Worm (Caenorhabditis elegans) whole organism, L3 larva: ENCODE data around the gene far-4.

Experiments
- R02D3.7 ChIP-seq: fragments of 150-350 bp; optimal IDR thresholded peaks from 2 replicates; lab custom pipeline; 2014; ENCODE audit warnings: missing biosample characterization, missing genetic modification characterization
- ZK546.5 ChIP-seq: sonication (generic microtip); optimal IDR thresholded peaks from 2 replicates; lab custom pipeline; 2017; ENCODE audit warnings: missing biosample characterization, missing genetic modification characterization
- aly-2 ChIP-seq: fragments of 150-350 bp; optimal IDR thresholded peaks from 2 replicates; lab custom pipeline; 2014; ENCODE audit warnings: missing biosample characterization, missing genetic modification characterization
- ama-1 ChIP-seq: fragments of 150-350 bp; optimal IDR thresholded peaks from 2 replicates; lab custom pipeline; 2018
- ceh-16 ChIP-seq: sonication (generic microtip); optimal IDR thresholded peaks from 2 replicates; lab custom pipeline; 2017; ENCODE audit warnings: missing biosample characterization, missing genetic modification characterization
- ceh-28 ChIP-seq: fragments of 150-350 bp; optimal IDR thresholded peaks from 2 replicates; lab custom pipeline; 2014; ENCODE audit warnings: missing biosample characterization, missing genetic modification reagents, missing genetic modification characterization
- ceh-82 ChIP-seq: fragments of 150-350 bp; optimal IDR thresholded peaks from 2 replicates; lab custom pipeline; 2014; ENCODE audit warnings: missing biosample characterization, missing genetic modification characterization
- ceh-9 ChIP-seq: sonication (generic microtip); optimal IDR thresholded peaks from 2 replicates; lab custom pipeline; 2018; ENCODE audit warnings: missing biosample characterization, missing genetic modification characterization
- daf-12 ChIP-seq: fragments of 150-350 bp; optimal IDR thresholded peaks from 2 replicates; lab custom pipeline; 2014; ENCODE audit warnings: missing biosample characterization, missing genetic modification reagents, missing genetic modification characterization
- egl-5 ChIP-seq: fragments of 150-350 bp; optimal IDR thresholded peaks from 2 replicates; lab custom pipeline; 2017; ENCODE audit warnings: missing biosample characterization, missing genetic modification reagents, missing genetic modification characterization, inconsistent platforms
- elt-1 ChIP-seq: fragments of 150-350 bp; optimal IDR thresholded peaks from 2 replicates; lab custom pipeline; 2014; ENCODE audit warnings: missing biosample characterization, missing genetic modification characterization
- elt-2 ChIP-seq: sonication (generic microtip); optimal IDR thresholded peaks from 2 replicates; lab custom pipeline; 2016; ENCODE audit warnings: missing genetic modification reagents, mild to moderate bottlenecking, missing genetic modification characterization, missing compliant biosample characterization
- elt-3 ChIP-seq, 3 experiments: fragments of 150-350 bp in 1 of 3; sonication (generic microtip) in 2 of 3; optimal IDR thresholded peaks; 2 replicates in 2 of 3; 4 replicates in 1 of 3; lab custom pipeline; 2014 to 2017; ENCODE audit warnings: missing biosample characterization in 3 of 3, missing genetic modification characterization in 3 of 3
- fkh-10 ChIP-seq: sonication (generic microtip); optimal IDR thresholded peaks from 2 replicates; lab custom pipeline; 2017; ENCODE audit warnings: missing biosample characterization, missing genetic modification reagents, missing genetic modification characterization
- fkh-2 ChIP-seq: fragments of 150-350 bp; optimal IDR thresholded peaks from 2 replicates; lab custom pipeline; 2014; ENCODE audit warnings: missing biosample characterization, missing genetic modification reagents, missing genetic modification characterization
- fos-1 ChIP-seq: fragments of 150-350 bp; optimal IDR thresholded peaks from 2 replicates; lab custom pipeline; 2014; ENCODE audit warnings: missing biosample characterization, missing genetic modification characterization
- hmg-11 ChIP-seq: sonication (generic microtip); optimal IDR thresholded peaks from 2 replicates; lab custom pipeline; 2016; ENCODE audit warnings: missing genetic modification characterization, missing compliant biosample characterization
- jun-1 ChIP-seq: fragments of 150-350 bp; optimal IDR thresholded peaks from 2 replicates; lab custom pipeline; 2014; ENCODE audit warnings: missing biosample characterization, missing genetic modification reagents, missing genetic modification characterization
- lin-15B ChIP-seq: fragments of 150-350 bp; optimal IDR thresholded peaks from 2 replicates; lab custom pipeline; 2014; ENCODE audit warnings: missing biosample characterization, missing genetic modification characterization
- lsy-12 ChIP-seq: sonication (generic microtip); optimal IDR thresholded peaks from 2 replicates; lab custom pipeline; 2016; ENCODE audit warnings: mild to moderate bottlenecking, missing genetic modification characterization, missing compliant biosample characterization
- mdl-1 ChIP-seq: fragments of 150-350 bp; optimal IDR thresholded peaks from 2 replicates; lab custom pipeline; 2014; ENCODE audit warnings: missing biosample characterization, missing genetic modification characterization
- mml-1 ChIP-seq: fragments of 150-350 bp; sonication (generic microtip); optimal IDR thresholded peaks from 3 replicates; lab custom pipeline; 2014; ENCODE audit warnings: missing biosample characterization, missing genetic modification characterization
- nfya-1 ChIP-seq: sonication (generic microtip); optimal IDR thresholded peaks from 2 replicates; lab custom pipeline; 2017; ENCODE audit warnings: missing genetic modification characterization, mild to moderate bottlenecking, missing compliant biosample characterization, antibody characterized with exemption, moderate library complexity; ENCODE audit not compliant: insufficient read depth
- nhr-11 ChIP-seq: fragments of 150-350 bp; optimal IDR thresholded peaks from 2 replicates; lab custom pipeline; 2014; ENCODE audit warnings: missing biosample characterization, missing genetic modification characterization
- nhr-12 ChIP-seq: fragments of 150-350 bp; optimal IDR thresholded peaks from 2 replicates; lab custom pipeline; 2014; ENCODE audit warnings: missing biosample characterization, missing genetic modification characterization
- nhr-23 ChIP-seq: fragments of 150-350 bp; optimal IDR thresholded peaks from 2 replicates; lab custom pipeline; 2014; ENCODE audit warnings: missing biosample characterization, missing genetic modification reagents, missing genetic modification characterization
- nhr-237 ChIP-seq: fragments of 150-350 bp; optimal IDR thresholded peaks from 2 replicates; lab custom pipeline; 2014; ENCODE audit warnings: missing biosample characterization, missing genetic modification characterization
- nhr-25 ChIP-seq: sonication (generic microtip); optimal IDR thresholded peaks from 2 replicates; lab custom pipeline; 2017; ENCODE audit warnings: missing biosample characterization, missing genetic modification characterization
- nhr-28 ChIP-seq: fragments of 150-350 bp; optimal IDR thresholded peaks from 2 replicates; lab custom pipeline; 2014; ENCODE audit warnings: missing biosample characterization, missing genetic modification characterization
- nhr-67 ChIP-seq: fragments of 150-350 bp; optimal IDR thresholded peaks from 2 replicates; lab custom pipeline; 2014; ENCODE audit warnings: missing biosample characterization, missing genetic modification characterization
- nhr-76 ChIP-seq: fragments of 150-350 bp; sonication (generic microtip); optimal IDR thresholded peaks from 5 replicates; lab custom pipeline; 2014; ENCODE audit warnings: missing biosample characterization, missing genetic modification characterization
- pha-4 ChIP-seq: fragments of 150-350 bp; optimal IDR thresholded peaks from 2 replicates; lab custom pipeline; 2014; ENCODE audit warnings: missing biosample characterization, missing genetic modification reagents, missing genetic modification characterization
- pqm-1 ChIP-seq: fragments of 150-350 bp; optimal IDR thresholded peaks from 2 replicates; lab custom pipeline; 2017; ENCODE audit warnings: missing biosample characterization, missing genetic modification characterization, inconsistent platforms
- sea-2 ChIP-seq: fragments of 150-350 bp; sonication (generic microtip); optimal IDR thresholded peaks from 4 replicates; lab custom pipeline; 2014; ENCODE audit warnings: missing biosample characterization, missing genetic modification reagents, missing genetic modification characterization
- snpc-4 ChIP-seq: fragments of 150-350 bp; optimal IDR thresholded peaks from 2 replicates; lab custom pipeline; 2014; ENCODE audit warnings: missing biosample characterization, missing genetic modification characterization
- unc-39 ChIP-seq: sonication (generic microtip); optimal IDR thresholded peaks from 4 replicates; lab custom pipeline; 2017; ENCODE audit warnings: missing biosample characterization, missing genetic modification characterization
- unc-62 ChIP-seq: fragments of 150-350 bp; sonication (generic microtip); optimal IDR thresholded peaks from 4 replicates; lab custom pipeline; 2014; ENCODE audit warnings: missing biosample characterization, missing genetic modification reagents, missing genetic modification characterization
- zag-1 ChIP-seq: fragments of 150-350 bp; optimal IDR thresholded peaks from 2 replicates; lab custom pipeline; 2014; ENCODE audit warnings: missing biosample characterization, missing genetic modification characterization
- ztf-11 ChIP-seq: fragments of 150-350 bp; optimal IDR thresholded peaks from 2 replicates; lab custom pipeline; 2014; ENCODE audit warnings: missing biosample characterization, missing genetic modification characterization

far-4 gene

DNA sequence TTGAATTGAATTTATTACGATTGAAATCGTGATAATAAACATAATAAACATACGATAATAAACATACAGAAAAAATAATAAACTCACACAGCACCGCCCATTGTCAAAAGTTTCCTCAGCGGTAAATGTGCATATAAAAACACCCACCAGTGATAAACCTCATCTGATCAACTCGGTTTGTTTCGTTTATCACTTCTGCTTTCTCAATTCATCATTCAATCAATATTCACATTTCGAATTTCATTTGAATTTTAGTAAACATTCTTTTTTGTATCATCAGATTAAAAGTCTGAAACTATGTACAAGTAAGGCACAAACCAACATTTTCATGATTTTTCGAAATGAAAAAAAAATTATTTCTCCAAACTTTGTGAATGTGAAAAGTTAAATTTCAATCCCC is 13.7 kb upstream of the far-4 start, which contains the start of gene try-10:
try-10 (minus strand) TSS at position 101 of the 400 bp plus-strand sequence.
- TF ChIP-seq hmg-11 (tag; lab: Kevin White, UChicago): no peak
- no peak for TF ChIP-seq zag-1 (tag; lab: Kevin White, UChicago)
- no peak for TF ChIP-seq nhr-76 (tag; lab: Kevin White, UChicago)
- TF ChIP-seq pqm-1 (tag; lab: Kevin White, UChicago): no peak

DNA sequence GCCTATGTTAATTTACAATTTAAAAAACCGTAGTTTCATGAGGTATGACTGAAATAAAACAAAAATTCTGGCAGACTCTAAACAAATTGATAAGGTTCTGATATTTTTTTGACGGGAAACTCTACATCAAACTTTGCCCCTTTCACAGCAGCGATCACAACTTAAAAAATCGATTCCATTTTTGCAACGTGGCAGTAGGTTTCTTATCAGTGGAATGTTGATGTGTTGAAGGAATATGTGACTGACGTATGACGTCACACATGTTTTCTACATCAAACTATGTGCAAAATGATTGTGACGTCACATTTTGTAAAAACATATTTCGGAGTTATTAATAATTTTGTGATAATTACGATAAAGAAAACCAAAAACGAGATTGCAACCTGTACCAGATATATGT is 12.4 kb upstream of the far-4 start:
- TF ChIP-seq nhr-23 (tag; lab: Kevin White, UChicago): no peak
- no peak for TF ChIP-seq zag-1 (tag; lab: Kevin White, UChicago)
- TF ChIP-seq ama-1 (lab: Kevin White, UChicago): no peak
- no peak for TF ChIP-seq ceh-16
- no peak for TF ChIP-seq unc-62 (GFP tag; lab: Kevin White, UChicago)
- no peak for TF ChIP-seq ZK546.5
- TF ChIP-seq nhr-11 (tag; lab: Kevin White, UChicago): no peak
- TF ChIP-seq fkh-2 (tag; lab: Kevin White, UChicago): no peak
- no peak for TF ChIP-seq snpc-4 (tag; lab: Kevin White, UChicago)
- peak; percentile 22 for TF ChIP-seq ceh-28 (tag; lab: Kevin White, UChicago)
- TF ChIP-seq nhr-12: no peak
- peak; percentile 91 for TF ChIP-seq elt-2
- peak; percentile 70 for TF ChIP-seq pqm-1 (tag; lab: Kevin White, UChicago)
- peak; percentile 15 for TF ChIP-seq pha-4 (tag; lab: Kevin White, UChicago)
- TF ChIP-seq ceh-82 (tag; lab: Kevin White, UChicago): no peak
- TF ChIP-seq jun-1 (tag; lab: Kevin White, UChicago): peak; percentile 26
- no peak for TF ChIP-seq nhr-76 (tag; lab: Kevin White, UChicago)
- no peak for TF ChIP-seq hmg-11 (tag; lab: Kevin White, UChicago)
- TF ChIP-seq ztf-11 (tag; lab: Kevin White, UChicago): no peak
- no peak for TF ChIP-seq nhr-237 (tag; lab: Kevin White, UChicago)
- no peak for TF ChIP-seq unc-39 (tag; lab: Kevin White, UChicago)

DNA sequence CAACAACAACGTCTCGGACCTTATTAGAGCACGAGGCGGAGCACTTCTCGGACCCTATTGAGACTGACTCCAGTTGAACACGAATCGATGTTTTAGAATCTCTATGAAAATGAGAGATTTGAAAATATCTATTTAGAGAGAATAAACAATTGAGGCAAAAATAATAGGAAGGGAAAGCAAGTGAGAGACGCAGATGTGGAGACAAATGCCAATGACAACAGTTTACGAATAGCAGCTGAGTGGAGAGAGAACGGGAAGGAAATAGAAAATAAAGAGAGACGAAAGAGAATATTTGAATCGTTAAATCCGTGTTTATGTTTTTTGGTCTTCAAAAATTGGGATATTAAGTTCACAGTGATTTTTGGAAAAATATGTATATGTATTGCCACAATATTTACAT is 10.4 kb upstream of the far-4 start:
- TF ChIP-seq ceh-28 (tag; lab: Kevin White, UChicago) (peak; percentile 14), aly-2 (tag; lab: Kevin White, UChicago) (no peak), hmg-11 (tag; lab: Kevin White, UChicago) (no peak), nfya-1 (peak; percentile 58), zag-1 (tag; lab: Kevin White, UChicago) (no peak), elt-2 (peak; percentile 25), lin-15B (no peak), R02D3.7 (no peak), mml-1 (tag; lab: Kevin White, UChicago) (no peak), nhr-25 (peak; percentile 1), pha-4 (tag; lab: Kevin White, UChicago) (peak; percentile 2), sea-2 (no peak), mdl-1 (tag; lab: Kevin White, UChicago) (no peak), jun-1 (tag; lab: Kevin White, UChicago) (no peak), daf-12 (tag; lab: Kevin White, UChicago) (no peak), unc-39 (tag; lab: Kevin White, UChicago) (no peak), ceh-9 (tag; lab: Kevin White, UChicago) (no peak), pqm-1 (tag; lab: Kevin White, UChicago) (no peak), fos-1 (tag; lab: Kevin White, UChicago) (no peak), nhr-76 (tag; lab: Kevin White, UChicago) (no peak), ceh-82 (tag; lab: Kevin White, UChicago) (no peak), nhr-12 (no peak), egl-5 (tag; lab: Kevin White, UChicago) (peak; percentile 23), elt-3 (tag; optimal IDR thresholded peaks at IDR 0.05; lab: Kevin White, UChicago) (no peak)

DNA sequence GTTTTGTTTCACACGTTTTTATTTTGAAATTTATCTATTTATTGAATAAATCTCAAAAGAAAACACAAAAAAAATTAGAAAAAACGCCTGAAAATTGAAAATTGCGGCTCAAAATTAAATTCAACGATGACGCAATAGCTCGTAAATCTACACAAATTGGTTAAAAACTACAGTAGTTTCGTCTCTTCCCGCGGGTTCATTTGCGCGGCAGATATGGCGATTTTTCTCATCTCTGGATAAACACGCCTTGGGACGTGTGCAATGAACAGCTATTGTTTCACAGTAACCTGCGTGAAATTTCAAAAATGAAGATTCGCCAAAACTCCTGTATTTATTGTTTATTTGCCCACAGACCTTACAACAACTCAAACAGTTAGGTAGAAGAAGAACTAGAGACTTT is 9.8 kb upstream of the far-4 start:
- TF ChIP-seq fos-1 (tag; lab: Kevin White, UChicago) (no peak), unc-62 (GFP tag; lab: Kevin White, UChicago) (no peak), daf-12 (tag; lab: Kevin White, UChicago) (no peak), nhr-12 (no peak), hmg-11 (tag; lab: Kevin White, UChicago) (no peak), pqm-1 (tag; lab: Kevin White, UChicago) (no peak)

DNA sequence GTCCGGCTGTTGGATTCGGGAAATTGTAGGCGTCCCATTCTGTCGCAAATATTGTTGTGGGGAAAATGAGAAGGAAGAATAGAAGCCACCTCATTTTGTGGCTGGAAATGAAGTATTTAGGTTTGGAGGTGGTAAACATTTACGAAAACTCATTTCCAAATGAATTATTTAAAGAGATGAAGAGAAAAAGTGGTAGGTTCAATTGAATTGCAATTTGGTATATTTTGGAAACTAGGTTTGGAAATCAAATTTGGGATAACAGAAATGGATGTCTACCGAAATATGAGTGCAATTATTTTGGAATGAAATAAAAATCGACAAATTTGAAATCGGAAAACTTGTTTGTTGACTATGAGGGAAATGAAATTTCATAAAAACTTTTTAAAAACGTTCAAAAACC is 9.4 kb upstream of the far-4 start, which contains the start of gene F15B9.10:
F15B9.10 (minus strand) TSS at position 101 of the 400 bp plus-strand sequence.
- TF ChIP-seq fkh-10 (GFP tag; lab: Kevin White, UChicago): no peak
- TF ChIP-seq ama-1 (lab: Kevin White, UChicago): no peak
- TF ChIP-seq elt-1 (tag; lab: Kevin White, UChicago): no peak
- no peak for TF ChIP-seq ceh-82 (tag; lab: Kevin White, UChicago)
- no peak for TF ChIP-seq nhr-28 (tag; lab: Kevin White, UChicago)
- no peak for TF ChIP-seq lsy-12 (tag; lab: Kevin White, UChicago)
- no peak for TF ChIP-seq sea-2
- TF ChIP-seq ztf-11 (tag; lab: Kevin White, UChicago): no peak
- no peak for TF ChIP-seq nhr-67 (tag; lab: Kevin White, UChicago)
